Fruit fly (Drosophila melanogaster) whole organism, embryonic: Measurements from ENCODE around the gene CG8372.

Experiments
- ERR ChIP-seq: fragments of 200-800 bp; sonication (Bioruptor generic); optimal IDR thresholded peaks from 2 replicates; lab custom pipeline; 2016; ENCODE audit warnings: missing biosample characterization, missing genetic modification characterization
- ase ChIP-seq: fragments of 200-800 bp; sonication (Bioruptor generic); IDR thresholded peaks from 3 replicates; pipeline ENCODE4 v1.3.6; 2022; ENCODE audit warnings: missing biosample characterization, missing genetic modification characterization

dm6 chr2L:8229134-8229533 is 16.4 kb upstream of the CG8372 start:
- TF ChIP-seq ERR (GFP tag; lab: Kevin White, UChicago) (no peak), ase (no peak)
